Worm (Caenorhabditis elegans) whole organism, L1 larva: ENCODE results near the gene noa-1.
A peak's percentile ranks its signal among the peaks of the same experiment; 100 is the strongest.

Experiments
- Y116A8C.19 ChIP-seq: sonication (generic microtip); optimal IDR thresholded peaks from 2 replicates; lab custom pipeline; 2016; ENCODE audit warnings: missing compliant biosample characterization, missing genetic modification characterization, borderline replicate concordance
- aly-2 ChIP-seq: fragments of 150-350 bp; optimal IDR thresholded peaks from 2 replicates; lab custom pipeline; 2014; ENCODE audit warnings: missing biosample characterization, missing genetic modification characterization
- ceh-8 ChIP-seq: fragments of 200-800 bp; sonication (Bioruptor generic); optimal IDR thresholded peaks from 2 replicates; lab custom pipeline; 2018; ENCODE audit warnings: mild to moderate bottlenecking, missing genetic modification characterization, moderate library complexity, missing compliant biosample characterization
- dpl-1 ChIP-seq, 3 experiments: fragments of 150-350 bp in 2 of 3; sonication (generic microtip) in 1 of 3; optimal IDR thresholded peaks; 2 replicates each; lab custom pipeline; 2014 to 2017; ENCODE audit warnings: missing biosample characterization in 3 of 3, missing genetic modification characterization in 3 of 3, missing genetic modification reagents in 3 of 3
- efl-1 ChIP-seq, 4 experiments: fragments of 150-350 bp; optimal IDR thresholded peaks in 3 of 4; peaks in 1 of 4; 1 replicate in 1 of 4; 2 replicates in 3 of 4; lab custom pipeline; 2014; ENCODE audit warnings: missing biosample characterization in 2 of 4, missing genetic modification characterization in 2 of 4, missing genetic modification reagents in 2 of 4
- elt-2 ChIP-seq: sonication (generic microtip); optimal IDR thresholded peaks from 2 replicates; lab custom pipeline; 2016; ENCODE audit warnings: missing genetic modification characterization, mild to moderate bottlenecking, inconsistent platforms, missing compliant biosample characterization, missing genetic modification reagents
- fkh-10 ChIP-seq: sonication (generic microtip); optimal IDR thresholded peaks from 2 replicates; lab custom pipeline; 2017; ENCODE audit warnings: missing biosample characterization, missing genetic modification reagents, missing genetic modification characterization
- grh-1 ChIP-seq: fragments of 200-800 bp; sonication (Bioruptor generic); IDR thresholded peaks from 2 replicates; pipeline ENCODE4 v1.3.6; 2022; ENCODE audit warnings: missing genetic modification reagents, missing genetic modification characterization, missing compliant biosample characterization
- isw-1 ChIP-seq: fragments of 200-800 bp; sonication (Bioruptor generic); IDR thresholded peaks from 2 replicates; pipeline ENCODE4 v1.3.6; 2022; ENCODE audit warnings: missing genetic modification characterization, missing compliant biosample characterization
- lin-14 ChIP-seq: fragments of 200-800 bp; sonication (Bioruptor generic); optimal IDR thresholded peaks from 2 replicates; lab custom pipeline; 2018; ENCODE audit warnings: mild to moderate bottlenecking, missing genetic modification characterization, moderate library complexity, missing compliant biosample characterization
- lin-15B ChIP-seq: fragments of 150-350 bp; sonication (generic microtip); optimal IDR thresholded peaks from 3 replicates; lab custom pipeline; 2014; ENCODE audit warnings: missing biosample characterization, missing genetic modification characterization
- lir-3 ChIP-seq: sonication (generic microtip); optimal IDR thresholded peaks from 2 replicates; lab custom pipeline; 2016; ENCODE audit warnings: mild to moderate bottlenecking, missing genetic modification characterization, moderate library complexity, missing compliant biosample characterization; ENCODE audit not compliant: poor library complexity
- mdl-1 ChIP-seq, 2 experiments: fragments of 150-350 bp; optimal IDR thresholded peaks; 2 replicates each; lab custom pipeline; 2014 to 2017; ENCODE audit warnings: missing biosample characterization in 2 of 2, missing genetic modification characterization in 2 of 2, inconsistent platforms in 1 of 2
- nhr-11 ChIP-seq: fragments of 150-350 bp; optimal IDR thresholded peaks from 2 replicates; lab custom pipeline; 2014; ENCODE audit warnings: missing biosample characterization, missing genetic modification characterization
- nhr-237 ChIP-seq: fragments of 150-350 bp; optimal IDR thresholded peaks from 2 replicates; lab custom pipeline; 2014; ENCODE audit warnings: missing biosample characterization, missing genetic modification characterization
- nhr-47 ChIP-seq: sonication (generic microtip); optimal IDR thresholded peaks from 2 replicates; lab custom pipeline; 2016; ENCODE audit warnings: mild to moderate bottlenecking, missing genetic modification characterization, moderate library complexity, missing compliant biosample characterization
- nhr-77 ChIP-seq: fragments of 150-350 bp; optimal IDR thresholded peaks from 2 replicates; lab custom pipeline; 2014; ENCODE audit warnings: missing biosample characterization, missing genetic modification characterization
- nhr-90 ChIP-seq: sonication (generic microtip); optimal IDR thresholded peaks from 2 replicates; lab custom pipeline; 2016; ENCODE audit warnings: mild to moderate bottlenecking, missing genetic modification characterization, missing compliant biosample characterization; ENCODE audit not compliant: poor library complexity
- snpc-4 ChIP-seq: fragments of 150-350 bp; optimal IDR thresholded peaks from 2 replicates; lab custom pipeline; 2014; ENCODE audit warnings: missing biosample characterization, missing genetic modification characterization
- swsn-7 ChIP-seq: sonication (generic microtip); optimal IDR thresholded peaks from 2 replicates; lab custom pipeline; 2016; ENCODE audit warnings: missing genetic modification characterization, missing compliant biosample characterization
- unc-30 ChIP-seq: sonication (generic microtip); optimal IDR thresholded peaks from 2 replicates; lab custom pipeline; 2017; ENCODE audit warnings: missing biosample characterization, missing genetic modification characterization
- unc-62 ChIP-seq: fragments of 150-350 bp; optimal IDR thresholded peaks from 2 replicates; lab custom pipeline; 2014; ENCODE audit warnings: missing biosample characterization, missing genetic modification reagents, missing genetic modification characterization
- xbp-1 ChIP-seq: sonication (generic microtip); optimal IDR thresholded peaks from 2 replicates; lab custom pipeline; 2016; ENCODE audit warnings: missing genetic modification characterization, missing compliant biosample characterization
- ztf-4 ChIP-seq: fragments of 150-350 bp; optimal IDR thresholded peaks from 2 replicates; lab custom pipeline; 2014; ENCODE audit warnings: missing biosample characterization, missing genetic modification characterization

The noa-1 gene

DNA sequence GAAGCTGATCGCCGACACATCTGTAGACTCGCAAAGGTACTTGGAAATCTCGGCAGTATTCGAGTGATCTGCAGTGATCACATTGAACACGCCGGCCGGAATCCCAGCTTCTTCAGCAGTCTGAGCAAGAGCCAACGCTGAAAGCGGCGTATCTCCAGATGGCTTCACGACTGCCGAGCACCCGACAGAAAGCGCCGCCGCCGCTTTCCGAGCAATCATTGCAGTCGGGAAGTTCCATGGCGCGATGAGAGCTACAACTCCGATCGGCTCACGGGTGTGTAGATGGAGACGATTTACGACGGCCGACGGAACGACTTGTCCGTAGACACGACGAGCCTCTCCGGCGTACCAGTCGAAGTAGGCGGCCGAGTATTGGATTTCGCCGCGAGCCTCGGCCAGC, 51.0 kb downstream of the noa-1 start:
- TF ChIP-seq Y116A8C.19 (tag; lab: Kevin White, UChicago), result no peak
- no peak for TF ChIP-seq elt-2 (tag; lab: Kevin White, UChicago)
- TF ChIP-seq lir-3 (tag; lab: Kevin White, UChicago), result no peak
- TF ChIP-seq nhr-11 (tag; lab: Kevin White, UChicago), result no peak
- TF ChIP-seq xbp-1, result no peak
- no peak for TF ChIP-seq isw-1 (GFP tag; lab: Robert Waterston, UW)
- TF ChIP-seq ceh-8, result no peak
- TF ChIP-seq ztf-4 (tag; lab: Kevin White, UChicago), result no peak
- TF ChIP-seq unc-30 (tag; lab: Kevin White, UChicago), result no peak
- TF ChIP-seq dpl-1 (GFP tag; optimal IDR thresholded peaks at IDR 0.05; lab: Kevin White, UChicago), result no peak
- no peak for TF ChIP-seq nhr-47
- no peak for TF ChIP-seq snpc-4
- no peak for TF ChIP-seq unc-62 (GFP tag; lab: Kevin White, UChicago)

DNA sequence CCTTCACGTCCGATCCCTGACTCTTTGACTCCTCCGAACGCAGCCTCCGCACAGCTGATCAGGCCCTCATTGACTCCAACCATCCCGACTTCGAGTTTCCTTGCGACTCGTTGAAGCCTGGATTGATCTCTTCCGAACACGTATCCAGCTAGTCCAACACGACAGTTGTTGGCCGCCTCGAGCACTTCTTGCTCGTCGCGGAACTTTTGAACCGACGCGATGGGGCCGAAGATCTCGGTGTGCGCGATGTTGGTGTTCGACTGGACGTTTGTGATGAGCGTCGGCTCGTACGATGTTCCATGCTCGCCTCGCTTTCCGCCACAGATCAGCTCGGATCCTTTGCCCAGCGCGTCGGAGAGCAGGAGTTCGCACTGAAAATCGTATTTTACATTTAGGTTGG, 53.3 kb downstream of the noa-1 start:
- no peak for TF ChIP-seq nhr-90 (tag; lab: Kevin White, UChicago)
- TF ChIP-seq grh-1 (GFP tag; lab: Robert Waterston, UW), result 0 out of 2 replicates have a peak, but pooled peaks have one; percentile 11

DNA sequence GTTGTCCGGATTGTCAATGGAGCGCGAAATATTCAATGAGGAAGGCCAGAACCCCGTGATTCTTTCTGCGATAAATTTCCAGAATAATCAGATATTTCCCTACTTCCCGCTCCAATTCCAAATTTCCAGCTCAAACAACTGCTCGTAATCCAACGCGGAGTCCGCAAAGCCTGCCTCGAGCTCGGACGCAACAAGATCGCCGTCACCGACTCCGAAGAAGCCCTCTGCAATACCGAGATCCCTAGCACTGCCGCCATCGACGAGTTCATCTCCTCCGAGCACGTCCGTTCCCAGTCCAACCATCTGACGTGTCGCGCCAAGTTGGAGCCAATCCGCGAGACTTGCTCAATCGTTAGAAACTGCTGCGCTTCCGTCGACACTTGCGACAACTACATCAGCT, 55.7 kb downstream of the noa-1 start:
- TF ChIP-seq nhr-237 (tag; lab: Kevin White, UChicago) (no peak), nhr-77 (tag; lab: Kevin White, UChicago) (no peak), lin-14 (GFP tag; lab: Kevin White, UChicago) (no peak), aly-2 (tag; lab: Kevin White, UChicago) (no peak)

DNA sequence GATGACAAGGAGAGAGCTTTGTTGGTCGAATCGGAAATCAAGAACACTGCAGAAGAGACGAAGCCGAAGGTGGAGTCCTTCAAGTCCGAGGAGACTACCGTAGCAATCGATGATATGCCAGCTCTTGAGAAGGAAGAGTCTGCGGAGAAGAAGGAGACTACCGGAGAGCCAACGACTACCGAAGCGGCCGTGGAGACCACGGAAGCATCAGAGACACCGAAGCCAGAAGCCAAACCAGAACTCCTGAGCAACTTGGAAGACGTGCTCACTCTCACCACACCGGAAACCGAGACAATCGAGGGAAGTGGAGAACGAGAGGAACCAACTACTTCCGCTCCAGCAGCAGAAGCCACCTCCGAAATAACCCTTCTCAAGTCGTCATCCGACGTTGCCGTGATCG, 56.7 kb downstream of the noa-1 start:
- TF ChIP-seq efl-1 (optimal IDR thresholded peaks at IDR 0.05; lab: Kevin White, UChicago), result no peak
- TF ChIP-seq efl-1 (GFP tag; optimal IDR thresholded peaks at IDR 0.05 in 1 of 2; lab: Kevin White, UChicago), result peak in 1 of 2 experiments; percentile 21
- no peak for TF ChIP-seq swsn-7
- TF ChIP-seq fkh-10, result no peak
- no peak for TF ChIP-seq lin-15B
- no peak for TF ChIP-seq mdl-1 (tag; optimal IDR thresholded peaks at IDR 0.05; lab: Kevin White, UChicago)
